Fruit fly (Drosophila melanogaster): Measurements from ENCODE around the gene CG15715.

Gene CG15715

dm6 chr3L:15787406-15787805 is 49.9 kb downstream of the CG15715 start (continued):
- TF ChIP-seq CG16779 (GFP tag; IDR thresholded peaks at IDR 0.05), result no peak
- no peak for TF ChIP-seq CG3726 (GFP tag; IDR thresholded peaks at IDR 0.05)
- no peak for TF ChIP-seq CG43689 (GFP tag; IDR thresholded peaks at IDR 0.05)
- TF ChIP-seq CG4854 (GFP tag; optimal IDR thresholded peaks at IDR 0.05), result no peak
- TF ChIP-seq al (GFP tag; IDR thresholded peaks at IDR 0.05), result no peak
- no peak for TF ChIP-seq Sry-δ (GFP tag; optimal IDR thresholded peaks at IDR 0.05)
- TF ChIP-seq CG11696 (GFP tag; IDR thresholded peaks at IDR 0.05), result no peak
- peak; percentile 35; the same call in 1 of the 2 replicates for TF ChIP-seq Ptx1 (GFP tag; IDR thresholded peaks at IDR 0.05)
- TF ChIP-seq Bdp1 (GFP tag; optimal IDR thresholded peaks at IDR 0.05), result no peak
- TF ChIP-seq Atf6 (GFP tag; IDR thresholded peaks at IDR 0.05), result no peak
- peak; percentile 54 for TF ChIP-seq Sox100B (GFP tag; optimal IDR thresholded peaks at IDR 0.05)
- TF ChIP-seq CG6272 (GFP tag; IDR thresholded peaks at IDR 0.05), result no peak
- no peak for TF ChIP-seq CG5180 (GFP tag; optimal IDR thresholded peaks at IDR 0.05)
- peak; percentile 76 for TF ChIP-seq D19A (tag; optimal IDR thresholded peaks at IDR 0.05)
- no peak for TF ChIP-seq ERR (GFP tag; optimal IDR thresholded peaks at IDR 0.05)
- peak; percentile 67 for TF ChIP-seq trem (tag; optimal IDR thresholded peaks at IDR 0.05)
- TF ChIP-seq salm (tag; optimal IDR thresholded peaks at IDR 0.05), result peak; percentile 14
- no peak for TF ChIP-seq BEAF-32 (GFP tag; optimal IDR thresholded peaks at IDR 0.05)
- 0 out of 2 replicates have a peak, but pooled peaks have one; percentile 23 for TF ChIP-seq E2f1 (GFP tag; IDR thresholded peaks at IDR 0.05)
- peak; percentile 68 for TF ChIP-seq CoRest (tag; optimal IDR thresholded peaks at IDR 0.05)
- TF ChIP-seq lola (GFP tag; optimal IDR thresholded peaks at IDR 0.05), result peak in 1 of 3 experiments; percentile 85
- TF ChIP-seq prd (optimal IDR thresholded peaks at IDR 0.05), result no peak
- TF ChIP-seq prd (GFP tag; IDR thresholded peaks at IDR 0.05), result peak; percentile 81; the same call in 2 of the 3 replicates
- TF ChIP-seq dysf (GFP tag; IDR thresholded peaks at IDR 0.05), result no peak
- TF ChIP-seq CG11695 (GFP tag; IDR thresholded peaks at IDR 0.05), result 0 out of 3 replicates have a peak, but pooled peaks have one; percentile 46
- TF ChIP-seq CG9817 (tag; optimal IDR thresholded peaks at IDR 0.05), result no peak
- no peak for TF ChIP-seq crol (GFP tag; IDR thresholded peaks at IDR 0.05)
- peak; percentile 87 for TF ChIP-seq zf30C (GFP tag; optimal IDR thresholded peaks at IDR 0.05)
- peak; percentile 59 for TF ChIP-seq CG15601 (tag; optimal IDR thresholded peaks at IDR 0.05)
- no peak for TF ChIP-seq pho (GFP tag; optimal IDR thresholded peaks at IDR 0.05)
- no peak for TF ChIP-seq Optix (GFP tag; IDR thresholded peaks at IDR 0.05)
- TF ChIP-seq Doc2 (GFP tag; IDR thresholded peaks at IDR 0.05), result no peak
- TF ChIP-seq CG10147 (GFP tag; optimal IDR thresholded peaks at IDR 0.05), result peak; percentile 37
- no peak for TF ChIP-seq cg (GFP tag; optimal IDR thresholded peaks at IDR 0.05)
- no peak for TF ChIP-seq Dref (GFP tag; IDR thresholded peaks at IDR 0.05)
- peak; percentile 90 for TF ChIP-seq zen (tag; optimal IDR thresholded peaks at IDR 0.05)
- TF ChIP-seq Dip2 (GFP tag; IDR thresholded peaks at IDR 0.05), result no peak
- peak; percentile 74 for TF ChIP-seq phol (tag; optimal IDR thresholded peaks at IDR 0.05)
- no peak for TF ChIP-seq NK7.1 (GFP tag; optimal IDR thresholded peaks at IDR 0.05)
- no peak for TF ChIP-seq Stat92E (GFP tag; optimal IDR thresholded peaks at IDR 0.05)
- peak; percentile 19 for TF ChIP-seq Jarid2 (GFP tag; optimal IDR thresholded peaks at IDR 0.05)
- TF ChIP-seq CG2129 (GFP tag; IDR thresholded peaks at IDR 0.05; ENCODE audit: partially characterized antibody), result no peak
- no peak for TF ChIP-seq oc (tag; optimal IDR thresholded peaks at IDR 0.05)
- TF ChIP-seq gem (tag; optimal IDR thresholded peaks at IDR 0.05), result peak; percentile 84
- peak; percentile 51 for TF ChIP-seq CG1602 (GFP tag; optimal IDR thresholded peaks at IDR 0.05)
- no peak for TF ChIP-seq CkIIα-i1 (GFP tag; IDR thresholded peaks at IDR 0.05)
- TF ChIP-seq CG9437 (GFP tag; optimal IDR thresholded peaks at IDR 0.05), result peak; percentile 44
- no peak for TF ChIP-seq p53 (GFP tag; optimal IDR thresholded peaks at IDR 0.05)
- no peak for TF ChIP-seq Med (GFP tag)
- peak; percentile 35 for TF ChIP-seq CG15479 (GFP tag; optimal IDR thresholded peaks at IDR 0.05)
- TF ChIP-seq hth (optimal IDR thresholded peaks at IDR 0.05), result no peak
- TF ChIP-seq Hmx (GFP tag; optimal IDR thresholded peaks at IDR 0.05), result no peak

Data from whole organism, embryonic.